Fruit fly (Drosophila melanogaster): Measurements from ENCODE around the gene Ncc69.

The Ncc69 gene

dm6 chr3L:12336339-12336738, 54.9 kb downstream of the Ncc69 start, which contains the start of gene CG10418 (continued):
- TF ChIP-seq CG3407 (GFP tag; optimal IDR thresholded peaks at IDR 0.05), result no peak
- no peak for TF ChIP-seq CG10565 (GFP tag; optimal IDR thresholded peaks at IDR 0.05)
- TF ChIP-seq NFAT (GFP tag; IDR thresholded peaks at IDR 0.05), result no peak
- peak; percentile 68; the same call in 3 of the 4 replicates for TF ChIP-seq Gug (GFP tag; IDR thresholded peaks at IDR 0.05)
- TF ChIP-seq ssp (GFP tag; IDR thresholded peaks at IDR 0.05), result peak; percentile 31; the same call in 1 of the 2 replicates
- TF ChIP-seq Bgb (GFP tag; IDR thresholded peaks at IDR 0.05; ENCODE audit: partially characterized antibody), result peak; percentile 63
- TF ChIP-seq p53 (GFP tag; optimal IDR thresholded peaks at IDR 0.05), result no peak
- no peak for TF ChIP-seq gce (GFP tag; IDR thresholded peaks at IDR 0.05)
- no peak for TF ChIP-seq Hand (GFP tag; optimal IDR thresholded peaks at IDR 0.05)
- peak in 1 of 2 experiments; percentile 13 for TF ChIP-seq Pdp1 (GFP tag; optimal IDR thresholded peaks at IDR 0.05)
- TF ChIP-seq CG12104 (GFP tag; optimal IDR thresholded peaks at IDR 0.05), result no peak
- no peak for TF ChIP-seq CG6854 (GFP tag; optimal IDR thresholded peaks at IDR 0.05)
- 0 out of 3 replicates have a peak, but pooled peaks have one; percentile 50 for TF ChIP-seq mld (GFP tag; IDR thresholded peaks at IDR 0.05; ENCODE audit: partially characterized antibody)
- TF ChIP-seq CG2889 (GFP tag; IDR thresholded peaks at IDR 0.05), result no peak
- no peak for TF ChIP-seq CG2199 (GFP tag; IDR thresholded peaks at IDR 0.05)
- TF ChIP-seq Dip2 (GFP tag; IDR thresholded peaks at IDR 0.05), result no peak
- peak; percentile 1 for TF ChIP-seq Dek (tag; optimal IDR thresholded peaks at IDR 0.05)
- no peak for TF ChIP-seq Six4 (GFP tag; optimal IDR thresholded peaks at IDR 0.05)
- no peak for TF ChIP-seq CG15073 (GFP tag; optimal IDR thresholded peaks at IDR 0.05)
- TF ChIP-seq inv (GFP tag; IDR thresholded peaks at IDR 0.05; ENCODE audit: partially characterized antibody), result peak; percentile 77
- no peak for TF ChIP-seq Optix (GFP tag; IDR thresholded peaks at IDR 0.05)
- peak; percentile 60 for TF ChIP-seq CG11504 (tag; optimal IDR thresholded peaks at IDR 0.05)
- TF ChIP-seq CG14710 (tag; optimal IDR thresholded peaks at IDR 0.05), result peak; percentile 81
- TF ChIP-seq CG18619 (GFP tag; optimal IDR thresholded peaks at IDR 0.05), result no peak
- TF ChIP-seq CG4424 (GFP tag; optimal IDR thresholded peaks at IDR 0.05), result peak; percentile 49
- TF ChIP-seq grn (GFP tag; optimal IDR thresholded peaks at IDR 0.05), result no peak
- peak; percentile 73 for TF ChIP-seq slbo (GFP tag; IDR thresholded peaks at IDR 0.05)
- peak; percentile 30 for TF ChIP-seq tio (GFP tag; optimal IDR thresholded peaks at IDR 0.05)
- no peak for TF ChIP-seq Bdp1 (GFP tag; optimal IDR thresholded peaks at IDR 0.05)
- peak; percentile 24 to 29 for TF ChIP-seq Hr51 (GFP tag; optimal IDR thresholded peaks at IDR 0.05)
- no peak for TF ChIP-seq Mrtf (GFP tag; IDR thresholded peaks at IDR 0.05)
- TF ChIP-seq peb (GFP tag; IDR thresholded peaks at IDR 0.05), result no peak
- peak; percentile 47; the same call in 1 of the 3 replicates for TF ChIP-seq ken (GFP tag; IDR thresholded peaks at IDR 0.05)
- TF ChIP-seq abd-A (tag; optimal IDR thresholded peaks at IDR 0.05), result peak; percentile 24
- no peak for TF ChIP-seq D19B (GFP tag; optimal IDR thresholded peaks at IDR 0.05)
- TF ChIP-seq NK7.1 (GFP tag; optimal IDR thresholded peaks at IDR 0.05), result no peak
- no peak for TF ChIP-seq lab (GFP tag; optimal IDR thresholded peaks at IDR 0.05)
- TF ChIP-seq dati (GFP tag; IDR thresholded peaks at IDR 0.05), result no peak
- TF ChIP-seq CG1647 (GFP tag; optimal IDR thresholded peaks at IDR 0.05), result no peak
- TF ChIP-seq ash1 (GFP tag; optimal IDR thresholded peaks at IDR 0.05), result no peak
- peak; percentile 19 for TF ChIP-seq HmgZ (tag; optimal IDR thresholded peaks at IDR 0.05)
- no peak for TF ChIP-seq CG6689 (GFP tag; IDR thresholded peaks at IDR 0.05)
- TF ChIP-seq CG14965 (GFP tag; optimal IDR thresholded peaks at IDR 0.05; ENCODE audit: borderline replicate concordance), result no peak
- TF ChIP-seq CG33557 (GFP tag; optimal IDR thresholded peaks at IDR 0.05), result peak; percentile 7
- no peak for TF ChIP-seq sug (tag; optimal IDR thresholded peaks at IDR 0.05)
- TF ChIP-seq CG3163 (GFP tag; optimal IDR thresholded peaks at IDR 0.05), result no peak
- TF ChIP-seq lmd (GFP tag; IDR thresholded peaks at IDR 0.05), result no peak; the same call in 1 of the 2 replicates
- peak; percentile 23 for TF ChIP-seq Hmr (GFP tag; optimal IDR thresholded peaks at IDR 0.05)
- peak; percentile 39 for TF ChIP-seq CG30403 (GFP tag; optimal IDR thresholded peaks at IDR 0.05)
- no peak for TF ChIP-seq CG10209 (GFP tag; optimal IDR thresholded peaks at IDR 0.05)
- TF ChIP-seq CG10147 (GFP tag; optimal IDR thresholded peaks at IDR 0.05), result peak; percentile 37

Data from whole organism, embryonic.